Worm (Caenorhabditis elegans): ENCODE data around the gene abts-4.

abts-4 gene

DNA sequence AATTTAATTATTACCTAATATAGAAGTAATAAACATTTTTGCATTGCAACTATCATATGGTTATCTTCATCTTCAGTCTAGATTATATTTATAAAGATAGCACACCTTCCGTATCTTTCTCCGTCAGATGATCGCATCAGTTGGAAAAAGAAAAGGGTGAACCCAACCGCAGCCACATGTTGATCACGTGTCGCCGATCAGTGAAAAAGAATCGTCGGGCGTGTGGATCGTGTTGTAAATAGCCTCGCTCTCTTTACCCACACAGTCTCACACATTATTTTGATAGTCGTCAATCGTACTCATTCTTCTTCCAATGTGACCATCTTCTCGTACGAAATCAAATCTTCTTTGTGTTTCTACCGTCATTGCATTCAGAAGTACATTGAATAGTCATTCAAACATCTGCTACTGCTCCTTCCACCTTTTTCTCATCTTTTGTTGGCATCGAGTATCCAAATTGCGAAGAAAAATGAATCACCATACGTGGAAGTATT lies 17.6 kb downstream of the abts-4 start (continued):
- TF ChIP-seq F37D6.2 (tag; optimal IDR thresholded peaks at IDR 0.05) (no peak), mes-2 (tag; optimal IDR thresholded peaks at IDR 0.05; ENCODE audit: poor library complexity, severe bottlenecking) (peak; percentile 39), nhr-42 (GFP tag; IDR thresholded peaks at IDR 0.05) (peak; percentile 78; the same call in 1 of the 2 replicates), lin-29 (GFP tag; IDR thresholded peaks at IDR 0.05) (peak; percentile 81), nhr-41 (GFP tag; IDR thresholded peaks at IDR 0.05) (peak; percentile 70), zfp-2 (tag; optimal IDR thresholded peaks at IDR 0.05) (peak; percentile 57), Y75B8A.6 (GFP tag; IDR thresholded peaks at IDR 0.05) (peak; percentile 90), tag-97 (GFP tag; IDR thresholded peaks at IDR 0.05) (no peak), dmd-8 (GFP tag; IDR thresholded peaks at IDR 0.05) (no peak), lin-39 (tag; optimal IDR thresholded peaks at IDR 0.05) (no peak), spr-3 (GFP tag; optimal IDR thresholded peaks at IDR 0.05) (no peak), daf-8 (GFP tag; IDR thresholded peaks at IDR 0.05) (no peak), ama-1 (optimal IDR thresholded peaks at IDR 0.05) (peak; percentile 96), Y5F2A.4 (GFP tag; optimal IDR thresholded peaks at IDR 0.05) (no peak), F44E2.7 (GFP tag; IDR thresholded peaks at IDR 0.05) (no peak), snpc-4 (tag; optimal IDR thresholded peaks at IDR 0.05) (no peak), nhr-28 (tag; optimal IDR thresholded peaks at IDR 0.05) (peak; percentile 94), madf-5 (GFP tag; IDR thresholded peaks at IDR 0.05) (0 out of 4 replicates have a peak, but pooled peaks have one; percentile 1 to 53), dmd-6 (GFP tag; IDR thresholded peaks at IDR 0.05) (peak; percentile 97), Y48G9A.11 (GFP tag; IDR thresholded peaks at IDR 0.05) (no peak), ceh-82 (tag; optimal IDR thresholded peaks at IDR 0.05) (no peak), nhr-77 (tag; optimal IDR thresholded peaks at IDR 0.05) (peak; percentile 90), gei-8 (GFP tag; optimal IDR thresholded peaks at IDR 0.05) (peak; percentile 97), sdz-12 (GFP tag; optimal IDR thresholded peaks at IDR 0.05) (peak; percentile 40), nhr-25 (tag; optimal IDR thresholded peaks at IDR 0.05; ENCODE audit: borderline replicate concordance, insufficient read depth) (peak; percentile 94), ZK337.2 (GFP tag; IDR thresholded peaks at IDR 0.05) (no peak), lin-1 (GFP tag; IDR thresholded peaks at IDR 0.05) (peak; percentile 93), snpc-1.2 (GFP tag; IDR thresholded peaks at IDR 0.05) (no peak), mxl-3 (GFP tag; optimal IDR thresholded peaks at IDR 0.05) (peak; percentile 98), dve-1 (tag; optimal IDR thresholded peaks at IDR 0.05; ENCODE audit: insufficient read depth) (peak; percentile 98), F49E8.2 (tag; optimal IDR thresholded peaks at IDR 0.05; ENCODE audit: borderline replicate concordance) (no peak), ctbp-1 (GFP tag; IDR thresholded peaks at IDR 0.05) (peak; percentile 47; the same call in 1 of the 2 replicates), lin-15B (tag; optimal IDR thresholded peaks at IDR 0.05) (no peak), nhr-76 (tag; optimal IDR thresholded peaks at IDR 0.05) (peak; percentile 71)

- TF ChIP-seq fkh-10 (GFP tag; optimal IDR thresholded peaks at IDR 0.05) (no peak), ceh-20 (GFP tag; IDR thresholded peaks at IDR 0.05) (0 out of 2 replicates have a peak, but pooled peaks have one; percentile 7)
These were observed 18.2 kb downstream of the abts-4 start for ce11 chrX:6743344-6743743.

DNA sequence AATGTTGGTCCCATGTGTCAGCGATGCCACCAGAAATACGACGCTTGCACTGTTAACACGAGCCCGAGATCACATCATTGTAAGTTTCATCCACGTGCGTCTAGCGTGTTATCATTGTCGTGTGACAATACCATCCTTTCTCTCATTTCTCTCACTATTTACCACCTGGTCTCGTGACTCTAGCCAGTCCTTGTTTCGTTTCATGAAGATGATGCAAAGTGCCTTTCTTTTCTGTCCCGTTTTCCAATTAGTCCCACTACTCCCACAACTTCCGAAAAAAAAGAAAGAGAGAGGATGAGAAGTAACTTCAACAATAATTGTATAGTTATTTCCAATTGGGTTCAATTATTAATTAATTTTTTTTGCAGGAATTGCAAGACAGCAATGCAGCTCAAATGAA lies 18.6 kb downstream of the abts-4 start:
- TF ChIP-seq ZK546.5 (tag; optimal IDR thresholded peaks at IDR 0.05) (no peak), daf-19 (GFP tag; conservative IDR thresholded peaks at IDR 0.05) (no peak), F26F4.8 (GFP tag; conservative IDR thresholded peaks at IDR 0.05) (no peak), saeg-2 (GFP tag; IDR thresholded peaks at IDR 0.05) (no peak), madf-5 (GFP tag; IDR thresholded peaks at IDR 0.05) (no peak), ceh-20 (GFP tag; IDR thresholded peaks at IDR 0.05) (no peak), Y48G9A.11 (GFP tag; IDR thresholded peaks at IDR 0.05) (no peak), dmd-9 (GFP tag; IDR thresholded peaks at IDR 0.05) (no peak), mxl-2 (GFP tag; conservative IDR thresholded peaks at IDR 0.05) (peak; percentile 95), ztf-11 (tag; optimal IDR thresholded peaks at IDR 0.05) (no peak), nhr-11 (tag; optimal IDR thresholded peaks at IDR 0.05) (peak; percentile 72), daf-12 (tag; optimal IDR thresholded peaks at IDR 0.05) (no peak), set-16 (GFP tag; IDR thresholded peaks at IDR 0.05) (no peak), fos-1 (tag; optimal IDR thresholded peaks at IDR 0.05) (no peak), vab-7 (GFP tag; IDR thresholded peaks at IDR 0.05) (no peak), nhr-6 (tag; optimal IDR thresholded peaks at IDR 0.05) (no peak), aly-2 (tag; optimal IDR thresholded peaks at IDR 0.05) (no peak), mdl-1 (tag; optimal IDR thresholded peaks at IDR 0.05) (peak in 1 of 2 experiments; percentile 100)
